Fruit fly (Drosophila melanogaster): Measurements from ENCODE around the gene Fhos.

Gene Fhos

dm6 chr3L:8827133-8827867 is 73.9 kb downstream of the Fhos start, which contains the start of gene dally (continued):
- TF ChIP-seq NC2α (GFP tag; optimal IDR thresholded peaks at IDR 0.05): no peak
- TF ChIP-seq CG15696 (tag; optimal IDR thresholded peaks at IDR 0.05): no peak
- no peak for TF ChIP-seq Max (GFP tag; optimal IDR thresholded peaks at IDR 0.05)
- no peak for TF ChIP-seq CG9215 (GFP tag; IDR thresholded peaks at IDR 0.05)
- TF ChIP-seq ftz-f1 (GFP tag; optimal IDR thresholded peaks at IDR 0.05): peak; percentile 44
- TF ChIP-seq Dip2 (GFP tag; IDR thresholded peaks at IDR 0.05): no peak
- TF ChIP-seq HmgZ (tag; optimal IDR thresholded peaks at IDR 0.05): peak; percentile 31
- TF ChIP-seq CG6813 (GFP tag; optimal IDR thresholded peaks at IDR 0.05): peak; percentile 33
- TF ChIP-seq CG17912 (GFP tag; optimal IDR thresholded peaks at IDR 0.05): peak; percentile 31
- TF ChIP-seq CG9876 (GFP tag; optimal IDR thresholded peaks at IDR 0.05): no peak
- 0 out of 3 replicates have a peak, but pooled peaks have one; percentile 25 for TF ChIP-seq CG7963 (GFP tag; IDR thresholded peaks at IDR 0.05; ENCODE audit: partially characterized antibody)
- TF ChIP-seq CG11093 (GFP tag; IDR thresholded peaks at IDR 0.05): no peak
- TF ChIP-seq NFAT (GFP tag; IDR thresholded peaks at IDR 0.05): 0 out of 2 replicates have a peak, but pooled peaks have one; percentile 24
- no peak for TF ChIP-seq CG43689 (GFP tag; IDR thresholded peaks at IDR 0.05)
- TF ChIP-seq prd (optimal IDR thresholded peaks at IDR 0.05): no peak
- no peak for TF ChIP-seq prd (GFP tag; IDR thresholded peaks at IDR 0.05)
- peak; percentile 63 for TF ChIP-seq Drgx (GFP tag; IDR thresholded peaks at IDR 0.05)
- peak; percentile 2 for TF ChIP-seq CG2202 (tag; optimal IDR thresholded peaks at IDR 0.05)
- TF ChIP-seq wor (GFP tag; IDR thresholded peaks at IDR 0.05): no peak
- TF ChIP-seq HLH3B (GFP tag; IDR thresholded peaks at IDR 0.05): no peak
- no peak for TF ChIP-seq NfI (GFP tag; optimal IDR thresholded peaks at IDR 0.05)
- peak; percentile 20 for TF ChIP-seq dmrt99B (tag; optimal IDR thresholded peaks at IDR 0.05)
- TF ChIP-seq phol (tag; optimal IDR thresholded peaks at IDR 0.05): no peak
- TF ChIP-seq CG9727 (GFP tag; optimal IDR thresholded peaks at IDR 0.05): no peak
- TF ChIP-seq CG4730 (GFP tag; IDR thresholded peaks at IDR 0.05): no peak
- no peak for TF ChIP-seq CG10959 (GFP tag; IDR thresholded peaks at IDR 0.05)
- TF ChIP-seq CG6175 (GFP tag; IDR thresholded peaks at IDR 0.05): peak; percentile 64; the same call in 2 of the 3 replicates
- peak; percentile 75; the same call in 2 of the 3 replicates for TF ChIP-seq ci (GFP tag; IDR thresholded peaks at IDR 0.05)
- TF ChIP-seq Sox100B (GFP tag; optimal IDR thresholded peaks at IDR 0.05): no peak
- TF ChIP-seq hth (optimal IDR thresholded peaks at IDR 0.05): no peak
- no peak; the same call in 2 of the 3 replicates for TF ChIP-seq tgo (GFP tag; IDR thresholded peaks at IDR 0.05)
- TF ChIP-seq Ets97D (GFP tag; optimal IDR thresholded peaks at IDR 0.05): peak; percentile 10
- no peak for TF ChIP-seq CG2889 (GFP tag; IDR thresholded peaks at IDR 0.05)
- TF ChIP-seq CG12744 (GFP tag; optimal IDR thresholded peaks at IDR 0.05): peak; percentile 36
- peak; percentile 11 for TF ChIP-seq D19A (tag; optimal IDR thresholded peaks at IDR 0.05)
- TF ChIP-seq CG1792 (GFP tag; optimal IDR thresholded peaks at IDR 0.05): no peak
- peak; percentile 42 for TF ChIP-seq HHEX (GFP tag; optimal IDR thresholded peaks at IDR 0.05)
- TF ChIP-seq CG14014 (GFP tag; IDR thresholded peaks at IDR 0.05): peak; percentile 35; the same call in 1 of the 2 replicates
- TF ChIP-seq CG8281 (tag; optimal IDR thresholded peaks at IDR 0.05): peak; percentile 31
- TF ChIP-seq tio (GFP tag; optimal IDR thresholded peaks at IDR 0.05): no peak
- no peak for TF ChIP-seq C15 (GFP tag; IDR thresholded peaks at IDR 0.05)
- peak; percentile 5; the same call in 1 of the 2 replicates for TF ChIP-seq ttk (GFP tag; IDR thresholded peaks at IDR 0.05)
- peak; percentile 8 for TF ChIP-seq trem (tag; optimal IDR thresholded peaks at IDR 0.05)
- TF ChIP-seq Meics (GFP tag; optimal IDR thresholded peaks at IDR 0.05): peak; percentile 2
- TF ChIP-seq CG8388 (GFP tag; optimal IDR thresholded peaks at IDR 0.05): no peak
- TF ChIP-seq Hr78 (GFP tag; optimal IDR thresholded peaks at IDR 0.05): peak in 1 of 2 experiments; percentile 7
- 0 out of 2 replicates have a peak, but pooled peaks have one; percentile 32 for TF ChIP-seq Nf-YA (GFP tag; IDR thresholded peaks at IDR 0.05)
- no peak for TF ChIP-seq CG3065 (GFP tag; optimal IDR thresholded peaks at IDR 0.05)
- peak; percentile 19 for TF ChIP-seq CG2678 (tag; optimal IDR thresholded peaks at IDR 0.05)
- peak; percentile 99 for TF ChIP-seq Jarid2 (GFP tag; optimal IDR thresholded peaks at IDR 0.05)

Data from whole organism, embryonic.